Fruit fly (Drosophila melanogaster) whole organism, wandering third instar larva: ENCODE data around the gene Cyp305a1.

Experiments used
- Abd-B ChIP-seq: fragments of >200 bp; optimal IDR thresholded peaks from 2 replicates; lab custom pipeline; 2017; ENCODE audit warnings: missing biosample characterization, missing genetic modification characterization
- CG32264 ChIP-seq: fragments of 200-800 bp; sonication (Bioruptor generic); optimal IDR thresholded peaks from 2 replicates; lab custom pipeline; 2016; ENCODE audit warnings: missing biosample characterization, missing genetic modification characterization
- CG9705 ChIP-seq: fragments of 200-800 bp; sonication (Bioruptor generic); optimal IDR thresholded peaks from 2 replicates; lab custom pipeline; 2018; ENCODE audit warnings: missing biosample characterization, mild to moderate bottlenecking, missing genetic modification characterization
- CrebA ChIP-seq: fragments of 200-800 bp; sonication (Bioruptor generic); optimal IDR thresholded peaks from 2 replicates; lab custom pipeline; 2016; ENCODE audit warnings: missing biosample characterization, mild to moderate bottlenecking, missing genetic modification characterization, borderline replicate concordance
- Dfd ChIP-seq: fragments of >200 bp; optimal IDR thresholded peaks from 2 replicates; lab custom pipeline; 2017; ENCODE audit warnings: missing biosample characterization, missing genetic modification characterization
- Dif ChIP-seq: fragments of 200-275, 200-300 bp; sonication (Bioruptor generic); optimal IDR thresholded peaks from 2 replicates; lab custom pipeline; 2018; ENCODE audit warnings: missing biosample characterization, missing genetic modification characterization; ENCODE audit not compliant: partially characterized antibody
- GATAd ChIP-seq: sonication (Bioruptor generic); optimal IDR thresholded peaks from 2 replicates; lab custom pipeline; 2016; ENCODE audit warnings: missing biosample characterization, missing genetic modification characterization
- HLH106 ChIP-seq: fragments of 200-800 bp; optimal IDR thresholded peaks from 3 replicates; lab custom pipeline; 2019; ENCODE audit warnings: missing biosample characterization, mild to moderate bottlenecking, missing genetic modification characterization, moderate library complexity
- Hnf4 ChIP-seq: fragments of 200-800 bp; sonication (Bioruptor generic); optimal IDR thresholded peaks from 2 replicates; lab custom pipeline; 2016; ENCODE audit warnings: missing biosample characterization, mild to moderate bottlenecking, missing genetic modification characterization
- Hr78 ChIP-seq: fragments of >200 bp; optimal IDR thresholded peaks from 2 replicates; lab custom pipeline; 2017; ENCODE audit warnings: missing biosample characterization, missing genetic modification characterization
- Hr83 ChIP-seq: fragments of 200-300 bp; sonication (Bioruptor generic); optimal IDR thresholded peaks from 2 replicates; lab custom pipeline; 2016; ENCODE audit warnings: missing biosample characterization, mild to moderate bottlenecking, missing genetic modification characterization, moderate library complexity; ENCODE audit not compliant: poor library complexity, severe bottlenecking
- Jra ChIP-seq: sonication (Bioruptor generic); optimal IDR thresholded peaks from 2 replicates; lab custom pipeline; 2016; ENCODE audit warnings: missing biosample characterization, missing genetic modification characterization
- Mio ChIP-seq: sonication (Bioruptor generic); optimal IDR thresholded peaks from 2 replicates; lab custom pipeline; 2016; ENCODE audit warnings: missing biosample characterization, missing genetic modification characterization
- Myc ChIP-seq: fragments of >200 bp; optimal IDR thresholded peaks from 2 replicates; lab custom pipeline; 2017
- N ChIP-seq: fragments of >200 bp; optimal IDR thresholded peaks from 2 replicates; lab custom pipeline; 2018; ENCODE audit warnings: missing biosample characterization, missing external identifiers, missing genetic modification characterization
- OdsH ChIP-seq: fragments of 200-800 bp; sonication (Bioruptor generic); optimal IDR thresholded peaks from 2 replicates; lab custom pipeline; 2016; ENCODE audit warnings: missing biosample characterization, mild to moderate bottlenecking, missing genetic modification characterization
- Rel ChIP-seq, 2 experiments: fragments of 200-800 bp; sonication (Bioruptor generic) in 1 of 2; optimal IDR thresholded peaks; 2 replicates in 1 of 2; 3 replicates in 1 of 2; lab custom pipeline; 2016 to 2019; ENCODE audit warnings: mild to moderate bottlenecking in 2 of 2, missing biosample characterization in 2 of 2, missing genetic modification characterization in 2 of 2, moderate library complexity in 1 of 2
- Sp1 ChIP-seq: fragments of 200-800 bp; sonication (Bioruptor generic); optimal IDR thresholded peaks from 3 replicates; lab custom pipeline; 2019; ENCODE audit warnings: missing biosample characterization, mild to moderate bottlenecking, missing genetic modification characterization, moderate library complexity
- Vsx2 ChIP-seq: fragments of 200-300, 225-300 bp; sonication (Bioruptor generic); optimal IDR thresholded peaks from 2 replicates; lab custom pipeline; 2018; ENCODE audit warnings: missing biosample characterization, missing genetic modification characterization; ENCODE audit not compliant: partially characterized antibody
- br ChIP-seq: fragments of 200-800 bp; sonication (Bioruptor generic); optimal IDR thresholded peaks from 2 replicates; lab custom pipeline; 2016; ENCODE audit warnings: missing biosample characterization, missing genetic modification characterization
- brk ChIP-seq: fragments of 200-800 bp; sonication (Bioruptor generic); optimal IDR thresholded peaks from 2 replicates; lab custom pipeline; 2016; ENCODE audit warnings: missing biosample characterization, mild to moderate bottlenecking, missing genetic modification characterization
- dl ChIP-seq, 2 experiments: fragments of 175-275, 200-275 bp in 1 of 2; fragments of 200-275 bp in 1 of 2; sonication (Bioruptor generic); optimal IDR thresholded peaks; lab custom pipeline; 2018; ENCODE audit warnings: mild to moderate bottlenecking in 2 of 2, missing biosample characterization in 2 of 2, missing genetic modification characterization in 2 of 2, moderate library complexity in 2 of 2; ENCODE audit not compliant: partially characterized antibody in 2 of 2, insufficient read depth in 1 of 2
- dmrt93B ChIP-seq: fragments of 200-800 bp; sonication (Bioruptor generic); optimal IDR thresholded peaks from 2 replicates; lab custom pipeline; 2018; ENCODE audit warnings: missing biosample characterization, mild to moderate bottlenecking, missing genetic modification characterization
- dsf ChIP-seq: sonication (Bioruptor generic); optimal IDR thresholded peaks from 2 replicates; lab custom pipeline; 2016; ENCODE audit warnings: missing biosample characterization, missing genetic modification characterization, borderline replicate concordance
- ey ChIP-seq: fragments of 200-800 bp; sonication (Bioruptor generic); optimal IDR thresholded peaks from 2 replicates; lab custom pipeline; 2016; ENCODE audit warnings: missing biosample characterization, missing genetic modification characterization
- foxo ChIP-seq, 2 experiments: fragments of 200-800 bp; sonication (Bioruptor generic); optimal IDR thresholded peaks; 2 replicates in 1 of 2; 3 replicates in 1 of 2; lab custom pipeline; 2016 to 2017; ENCODE audit warnings: missing biosample characterization in 2 of 2, missing genetic modification characterization in 2 of 2
- fru ChIP-seq: fragments of 200-800 bp; sonication (Bioruptor generic); optimal IDR thresholded peaks from 3 replicates; lab custom pipeline; 2016; ENCODE audit warnings: missing biosample characterization, mild to moderate bottlenecking, missing genetic modification characterization
- h ChIP-seq: fragments of 200-800 bp; sonication (Bioruptor generic); optimal IDR thresholded peaks from 3 replicates; lab custom pipeline; 2016; ENCODE audit warnings: missing biosample characterization, mild to moderate bottlenecking, missing genetic modification characterization
- jim ChIP-seq: fragments of 175-275, 200-325 bp; sonication (Bioruptor generic); optimal IDR thresholded peaks from 2 replicates; lab custom pipeline; 2016; ENCODE audit warnings: missing biosample characterization, mild to moderate bottlenecking, missing genetic modification characterization
- lola ChIP-seq: fragments of >200 bp; optimal IDR thresholded peaks from 2 replicates; lab custom pipeline; 2017; ENCODE audit warnings: missing biosample characterization, missing genetic modification characterization
- pan ChIP-seq: fragments of >200 bp; optimal IDR thresholded peaks from 2 replicates; lab custom pipeline; 2017
- psq ChIP-seq: fragments of 200-800 bp; sonication (Bioruptor generic); optimal IDR thresholded peaks from 3 replicates; lab custom pipeline; 2017; ENCODE audit warnings: missing biosample characterization, mild to moderate bottlenecking, missing genetic modification characterization, moderate library complexity
- rgr ChIP-seq: fragments of 200-800 bp; sonication (Bioruptor generic); optimal IDR thresholded peaks from 3 replicates; lab custom pipeline; 2016; ENCODE audit warnings: missing biosample characterization, mild to moderate bottlenecking, missing genetic modification characterization
- sage ChIP-seq: fragments of 200-800 bp; sonication (Bioruptor generic); optimal IDR thresholded peaks from 2 replicates; lab custom pipeline; 2016; ENCODE audit warnings: missing biosample characterization, mild to moderate bottlenecking, missing genetic modification characterization
- sv ChIP-seq: fragments of 200-800 bp; sonication (Bioruptor generic); optimal IDR thresholded peaks from 3 replicates; lab custom pipeline; 2016; ENCODE audit warnings: missing biosample characterization, missing genetic modification characterization
- tai ChIP-seq: sonication (Bioruptor generic); optimal IDR thresholded peaks from 2 replicates; lab custom pipeline; 2016; ENCODE audit warnings: missing biosample characterization, missing genetic modification characterization
- usp ChIP-seq: fragments of >200 bp; optimal IDR thresholded peaks from 2 replicates; lab custom pipeline; 2017; ENCODE audit warnings: missing biosample characterization, missing genetic modification characterization
- woc ChIP-seq: sonication (Bioruptor generic); optimal IDR thresholded peaks from 2 replicates; lab custom pipeline; 2016; ENCODE audit warnings: missing biosample characterization, mild to moderate bottlenecking, missing genetic modification characterization

The Cyp305a1 gene

dm6 chr3L:19834143-19834794, 21.1 kb upstream of the Cyp305a1 start, which contains the start of the genes trc and CG32221 (continued):
- no peak for TF ChIP-seq foxo (GFP tag; optimal IDR thresholded peaks at IDR 0.05; lab: Kevin White, UChicago)
- TF ChIP-seq jim (GFP tag; lab: Kevin White, UChicago), result no peak
- TF ChIP-seq pan (lab: Kevin White, UChicago), result no peak
- peak; percentile 74 for TF ChIP-seq Hr83
- no peak for TF ChIP-seq Abd-B (GFP tag; lab: Kevin White, UChicago)
- TF ChIP-seq dmrt93B (GFP tag; lab: Kevin White, UChicago), result no peak
- TF ChIP-seq sage (GFP tag; lab: Kevin White, UChicago), result no peak
- TF ChIP-seq lola (GFP tag; lab: Kevin White, UChicago), result no peak
- TF ChIP-seq CG9705 (GFP tag; lab: Kevin White, UChicago), result peak; percentile 66
- TF ChIP-seq h (GFP tag; lab: Kevin White, UChicago), result no peak
- TF ChIP-seq ey (GFP tag; lab: Kevin White, UChicago), result no peak
- TF ChIP-seq Dfd, result no peak
- TF ChIP-seq HLH106 (tag; lab: Kevin White, UChicago), result no peak
- TF ChIP-seq Myc, result peak; percentile 95
- TF ChIP-seq Hr78, result no peak

dm6 chr3L:19833227-19833626, 20.1 kb upstream of the Cyp305a1 start:
- TF ChIP-seq fru, result no peak
- no peak for TF ChIP-seq br (GFP tag; lab: Kevin White, UChicago)
- peak; percentile 67 for TF ChIP-seq Dif (GFP tag; lab: Kevin White, UChicago)
- TF ChIP-seq dsf (GFP tag; lab: Kevin White, UChicago), result no peak
- TF ChIP-seq dl (GFP tag; optimal IDR thresholded peaks at IDR 0.05; lab: Kevin White, UChicago; ENCODE audit: insufficient read depth in 1 of 2, partially characterized antibody in 2 of 2), result peak in 1 of 2 experiments; percentile 48
- no peak for TF ChIP-seq rgr (GFP tag; lab: Kevin White, UChicago)
- no peak for TF ChIP-seq Rel (GFP tag; optimal IDR thresholded peaks at IDR 0.05; lab: Kevin White, UChicago)
- peak; percentile 17 for TF ChIP-seq Rel (tag; optimal IDR thresholded peaks at IDR 0.05; lab: Kevin White, UChicago)
- TF ChIP-seq Hr83, result no peak
- no peak for TF ChIP-seq CrebA (GFP tag; lab: Kevin White, UChicago)
- no peak for TF ChIP-seq Dfd
- no peak for TF ChIP-seq woc (GFP tag; lab: Kevin White, UChicago)
- TF ChIP-seq dmrt93B (GFP tag; lab: Kevin White, UChicago), result no peak
- no peak for TF ChIP-seq usp (GFP tag; lab: Kevin White, UChicago)
- TF ChIP-seq h (GFP tag; lab: Kevin White, UChicago), result peak; percentile 12
- TF ChIP-seq foxo (GFP tag; optimal IDR thresholded peaks at IDR 0.05; lab: Kevin White, UChicago), result no peak
- no peak for TF ChIP-seq sage (GFP tag; lab: Kevin White, UChicago)
- no peak for TF ChIP-seq GATAd
- TF ChIP-seq CG32264 (GFP tag; lab: Kevin White, UChicago), result no peak
- TF ChIP-seq N (GFP tag; lab: Kevin White, UChicago), result no peak
- TF ChIP-seq pan (lab: Kevin White, UChicago), result no peak
- TF ChIP-seq Hnf4 (GFP tag; lab: Kevin White, UChicago), result no peak
- peak; percentile 88 for TF ChIP-seq psq
- TF ChIP-seq jim (GFP tag; lab: Kevin White, UChicago), result no peak
- no peak for TF ChIP-seq ey (GFP tag; lab: Kevin White, UChicago)
- no peak for TF ChIP-seq Mio (GFP tag; lab: Kevin White, UChicago)
- TF ChIP-seq Sp1 (GFP tag; lab: Kevin White, UChicago), result no peak
- no peak for TF ChIP-seq tai (GFP tag; lab: Kevin White, UChicago)
- TF ChIP-seq brk, result no peak
- TF ChIP-seq Abd-B (GFP tag; lab: Kevin White, UChicago), result no peak
- TF ChIP-seq Vsx2, result no peak
- TF ChIP-seq Jra (GFP tag; lab: Kevin White, UChicago), result no peak
- no peak for TF ChIP-seq Hr78
- TF ChIP-seq Myc, result no peak
- no peak for TF ChIP-seq lola (GFP tag; lab: Kevin White, UChicago)
- peak; percentile 26 for TF ChIP-seq OdsH (GFP tag; lab: Kevin White, UChicago)
- no peak for TF ChIP-seq HLH106 (tag; lab: Kevin White, UChicago)
- TF ChIP-seq sv (GFP tag; lab: Kevin White, UChicago), result no peak
- TF ChIP-seq CG9705 (GFP tag; lab: Kevin White, UChicago), result no peak
